Fruit fly (Drosophila melanogaster) whole organism, embryonic: ENCODE measurements around the gene CG10481.

Experiments
- Atf3 ChIP-seq: fragments of 200-800 bp; sonication (Bioruptor generic); optimal IDR thresholded peaks from 3 replicates; lab custom pipeline; 2016; ENCODE audit warnings: missing biosample characterization, missing genetic modification characterization
- BtbVII ChIP-seq: fragments of 200-800 bp; sonication (Bioruptor generic); optimal IDR thresholded peaks from 3 replicates; lab custom pipeline; 2017; ENCODE audit warnings: missing biosample characterization, mild to moderate bottlenecking, missing genetic modification characterization
- CG11085 ChIP-seq: fragments of 200-800 bp; sonication (Bioruptor generic); IDR thresholded peaks from 2 replicates; pipeline ENCODE4 v1.3.6; 2022; ENCODE audit warnings: missing biosample characterization, missing genetic modification characterization
- CG11456 ChIP-seq: fragments of 200-800 bp; sonication (Bioruptor generic); IDR thresholded peaks from 3 replicates; pipeline ENCODE4 v1.3.6; 2022; ENCODE audit warnings: missing biosample characterization, missing genetic modification characterization
- CG12769 ChIP-seq: fragments of 200-800 bp; sonication (Bioruptor generic); optimal IDR thresholded peaks from 2 replicates; lab custom pipeline; 2019; ENCODE audit warnings: missing biosample characterization, mild to moderate bottlenecking, missing genetic modification characterization, moderate library complexity
- CG13775 ChIP-seq: fragments of 200-800 bp; sonication (Bioruptor generic); optimal IDR thresholded peaks from 3 replicates; lab custom pipeline; 2017; ENCODE audit warnings: missing biosample characterization, mild to moderate bottlenecking, missing genetic modification characterization
- CG13894 ChIP-seq: fragments of 200-800 bp; sonication (Bioruptor generic); optimal IDR thresholded peaks from 3 replicates; lab custom pipeline; 2018; ENCODE audit warnings: missing biosample characterization, mild to moderate bottlenecking, missing genetic modification characterization, moderate library complexity
- CG14014 ChIP-seq: fragments of 200-800 bp; sonication (Bioruptor generic); IDR thresholded peaks from 2 replicates; pipeline ENCODE4 v1.3.6; 2022; ENCODE audit warnings: missing biosample characterization, missing genetic modification characterization
- CG14667 ChIP-seq: fragments of 200-800 bp; sonication (Bioruptor generic); IDR thresholded peaks from 2 replicates; pipeline ENCODE4 v1.3.6; 2022; ENCODE audit warnings: missing biosample characterization, missing genetic modification characterization
- CG17186 ChIP-seq: fragments of 200-800 bp; sonication (Bioruptor generic); optimal IDR thresholded peaks from 3 replicates; lab custom pipeline; 2017; ENCODE audit warnings: missing biosample characterization, missing genetic modification reagents, missing genetic modification characterization
- CG17328 ChIP-seq: fragments of 200-800 bp; sonication (Bioruptor generic); IDR thresholded peaks from 2 replicates; pipeline ENCODE4 v1.3.6; 2022; ENCODE audit warnings: missing biosample characterization, missing genetic modification characterization
- CG17802 ChIP-seq: fragments of 200-800 bp; sonication (Bioruptor generic); optimal IDR thresholded peaks from 2 replicates; lab custom pipeline; 2018; ENCODE audit warnings: missing biosample characterization, mild to moderate bottlenecking, missing genetic modification characterization, moderate library complexity
- CG1792 ChIP-seq: fragments of 200-800 bp; sonication (Bioruptor generic); optimal IDR thresholded peaks from 2 replicates; lab custom pipeline; 2016; ENCODE audit warnings: missing biosample characterization, missing genetic modification characterization
- CG18599 ChIP-seq: fragments of 200-800 bp; sonication (Bioruptor generic); optimal IDR thresholded peaks from 3 replicates; lab custom pipeline; 2017; ENCODE audit warnings: missing biosample characterization, missing genetic modification characterization, mild to moderate bottlenecking, moderate library complexity, missing genetic modification reagents
- CG2120 ChIP-seq: fragments of 200-800 bp; sonication (Bioruptor generic); optimal IDR thresholded peaks from 3 replicates; lab custom pipeline; 2016; ENCODE audit warnings: missing biosample characterization, missing genetic modification characterization
- CG31365 ChIP-seq: fragments of 200-800 bp; sonication (Bioruptor generic); optimal IDR thresholded peaks from 2 replicates; lab custom pipeline; 2018; ENCODE audit warnings: missing biosample characterization, mild to moderate bottlenecking, missing genetic modification characterization
- CG31441 ChIP-seq: fragments of 200-800 bp; sonication (Bioruptor generic); IDR thresholded peaks from 2 replicates; pipeline ENCODE4 v1.3.6; 2022; ENCODE audit warnings: missing biosample characterization, missing genetic modification characterization
- CG7556 ChIP-seq: fragments of 200-800 bp; sonication (Bioruptor generic); optimal IDR thresholded peaks from 2 replicates; lab custom pipeline; 2017; ENCODE audit warnings: missing biosample characterization, mild to moderate bottlenecking, missing genetic modification characterization
- CG7839 ChIP-seq: fragments of 200-800 bp; sonication (Bioruptor generic); optimal IDR thresholded peaks from 3 replicates; lab custom pipeline; 2018; ENCODE audit warnings: missing biosample characterization, mild to moderate bottlenecking, missing genetic modification characterization, moderate library complexity
- CG8089 ChIP-seq: fragments of 200-800 bp; sonication (Bioruptor generic); optimal IDR thresholded peaks from 3 replicates; lab custom pipeline; 2016; ENCODE audit warnings: missing biosample characterization, missing genetic modification characterization
- CG8924 ChIP-seq: fragments of 200-800 bp; optimal IDR thresholded peaks from 3 replicates; lab custom pipeline; 2019; ENCODE audit warnings: missing biosample characterization, mild to moderate bottlenecking, missing genetic modification characterization, moderate library complexity
- CG9817 ChIP-seq: fragments of 200-800 bp; sonication (Bioruptor generic); optimal IDR thresholded peaks from 2 replicates; lab custom pipeline; 2018; ENCODE audit warnings: missing biosample characterization, mild to moderate bottlenecking, missing genetic modification characterization, moderate library complexity
- CTCF ChIP-seq: fragments of 200-800 bp; sonication (Bioruptor generic); optimal IDR thresholded peaks from 2 replicates; lab custom pipeline; 2017; ENCODE audit warnings: missing biosample characterization, mild to moderate bottlenecking, missing genetic modification characterization, moderate library complexity
- D19A ChIP-seq: fragments of 200-800 bp; optimal IDR thresholded peaks from 3 replicates; lab custom pipeline; 2019; ENCODE audit warnings: missing biosample characterization, mild to moderate bottlenecking, missing genetic modification characterization, moderate library complexity
- Doc3 ChIP-seq: fragments of 200-800 bp; sonication (Bioruptor generic); IDR thresholded peaks from 3 replicates; pipeline ENCODE4 v1.3.6; 2022; ENCODE audit warnings: missing biosample characterization, missing genetic modification characterization; ENCODE audit not compliant: partially characterized antibody
- HmgD ChIP-seq: fragments of 200-800 bp; sonication (Bioruptor generic); optimal IDR thresholded peaks from 3 replicates; lab custom pipeline; 2016; ENCODE audit warnings: missing biosample characterization, missing genetic modification characterization
- Hmr ChIP-seq: fragments of 200-800 bp; sonication (Bioruptor generic); optimal IDR thresholded peaks from 3 replicates; lab custom pipeline; 2017; ENCODE audit warnings: mild to moderate bottlenecking, missing biosample characterization, missing genetic modification reagents, missing genetic modification characterization
- PHDP ChIP-seq: fragments of 200-800 bp; sonication (Bioruptor generic); optimal IDR thresholded peaks from 3 replicates; lab custom pipeline; 2018; ENCODE audit warnings: missing biosample characterization, mild to moderate bottlenecking, missing genetic modification characterization, moderate library complexity
- Six4 ChIP-seq: fragments of 200-800 bp; sonication (Bioruptor generic); optimal IDR thresholded peaks from 2 replicates; lab custom pipeline; 2016; ENCODE audit warnings: missing biosample characterization, missing genetic modification characterization
- TFAM ChIP-seq: fragments of 200-800 bp; sonication (Bioruptor generic); optimal IDR thresholded peaks from 2 replicates; lab custom pipeline; 2017; ENCODE audit warnings: missing biosample characterization, missing genetic modification characterization, inconsistent platforms
- br ChIP-seq: fragments of >200 bp; optimal IDR thresholded peaks from 2 replicates; lab custom pipeline; 2017
- cg ChIP-seq: fragments of 200-800 bp; sonication (Bioruptor generic); optimal IDR thresholded peaks from 3 replicates; lab custom pipeline; 2019; ENCODE audit warnings: missing biosample characterization, mild to moderate bottlenecking, missing genetic modification characterization, moderate library complexity
- croc ChIP-seq: fragments of 200-800 bp; sonication (Bioruptor generic); conservative IDR thresholded peaks from 3 replicates; pipeline ENCODE4 v1.3.6; 2022; ENCODE audit warnings: missing biosample characterization, missing genetic modification characterization
- crp ChIP-seq, 2 experiments: fragments of 200-800 bp; sonication (Bioruptor generic); optimal IDR thresholded peaks; 2 replicates in 1 of 2; 3 replicates in 1 of 2; lab custom pipeline; 2017; ENCODE audit warnings: missing biosample characterization in 2 of 2, missing genetic modification characterization in 2 of 2, mild to moderate bottlenecking in 1 of 2, moderate library complexity in 1 of 2
- dmrt99B ChIP-seq: fragments of 200-800 bp; sonication (Bioruptor generic); optimal IDR thresholded peaks from 2 replicates; lab custom pipeline; 2018; ENCODE audit warnings: missing biosample characterization, mild to moderate bottlenecking, missing genetic modification characterization, moderate library complexity
- dpn ChIP-seq, 2 experiments: fragments of 200-800 bp; sonication (Bioruptor generic); optimal IDR thresholded peaks; 3 replicates each; lab custom pipeline; 2016; ENCODE audit warnings: missing biosample characterization in 2 of 2, missing genetic modification characterization in 2 of 2
- eve ChIP-seq, 2 experiments: fragments of >200 bp; optimal IDR thresholded peaks; 2 replicates each; lab custom pipeline; 2017; ENCODE audit warnings: missing biosample characterization in 2 of 2, missing genetic modification characterization in 2 of 2
- gce ChIP-seq: fragments of 200-800 bp; sonication (Bioruptor generic); IDR thresholded peaks from 3 replicates; pipeline ENCODE4 v1.3.6; 2022; ENCODE audit warnings: missing biosample characterization, missing genetic modification characterization
- gcm2 ChIP-seq: fragments of 200-800 bp; sonication (Bioruptor generic); optimal IDR thresholded peaks from 2 replicates; lab custom pipeline; 2016; ENCODE audit warnings: missing biosample characterization, missing genetic modification characterization
- h ChIP-seq: fragments of >200 bp; optimal IDR thresholded peaks from 2 replicates; lab custom pipeline; 2017
- ham ChIP-seq: fragments of 200-800 bp; sonication (Bioruptor generic); IDR thresholded peaks from 2 replicates; pipeline ENCODE4 v1.3.6; 2022; ENCODE audit warnings: missing biosample characterization, missing genetic modification characterization
- hth ChIP-seq: fragments of >200 bp; optimal IDR thresholded peaks from 2 replicates; lab custom pipeline; 2017; ENCODE audit warnings: inconsistent platforms
- mld ChIP-seq: fragments of 200-800 bp; sonication (Bioruptor generic); IDR thresholded peaks from 3 replicates; pipeline ENCODE4 v1.3.6; 2022; ENCODE audit warnings: missing biosample characterization, missing genetic modification characterization; ENCODE audit not compliant: partially characterized antibody
- odd ChIP-seq: fragments of 200-800 bp; sonication (Bioruptor generic); optimal IDR thresholded peaks from 2 replicates; lab custom pipeline; 2017; ENCODE audit warnings: missing biosample characterization, mild to moderate bottlenecking, missing genetic modification characterization
- pum ChIP-seq: fragments of 200-800 bp; sonication (Bioruptor generic); optimal IDR thresholded peaks from 2 replicates; lab custom pipeline; 2016; ENCODE audit warnings: missing biosample characterization, missing genetic modification characterization
- ranshi ChIP-seq: fragments of 200-800 bp; sonication (Bioruptor generic); IDR thresholded peaks from 2 replicates; pipeline ENCODE4 v1.3.6; 2022; ENCODE audit warnings: missing biosample characterization, missing genetic modification characterization
- row ChIP-seq: fragments of 200-800 bp; sonication (Bioruptor generic); IDR thresholded peaks from 3 replicates; pipeline ENCODE4 v1.3.6; 2022; ENCODE audit warnings: missing biosample characterization, missing genetic modification characterization
- slp2 ChIP-seq: fragments of 200-800 bp; sonication (Bioruptor generic); optimal IDR thresholded peaks from 2 replicates; lab custom pipeline; 2016; ENCODE audit warnings: missing biosample characterization, missing genetic modification characterization
- tx ChIP-seq: fragments of 200-800 bp; sonication (Bioruptor generic); optimal IDR thresholded peaks from 2 replicates; lab custom pipeline; 2016; ENCODE audit warnings: missing biosample characterization, missing genetic modification characterization
- usp ChIP-seq: fragments of >200 bp; optimal IDR thresholded peaks from 2 replicates; lab custom pipeline; 2017; ENCODE audit warnings: missing biosample characterization, missing genetic modification characterization
- z ChIP-seq: fragments of 200-800 bp; sonication (Bioruptor generic); IDR thresholded peaks from 3 replicates; pipeline ENCODE4 v1.3.6; 2022; ENCODE audit warnings: missing biosample characterization, missing genetic modification characterization
- zfh1 ChIP-seq: fragments of 200-800 bp; sonication (Bioruptor generic); IDR thresholded peaks from 3 replicates; pipeline ENCODE4 v1.3.6; 2022; ENCODE audit warnings: missing biosample characterization, missing genetic modification characterization

The CG10481 gene

dm6 chr2L:19865539-19866068 is 26.7 kb downstream of the CG10481 start:
- peak; percentile 97 for TF ChIP-seq CG12769 (tag; lab: Kevin White, UChicago)
- peak; percentile 96 for TF ChIP-seq zfh1 (GFP tag; lab: Robert Waterston, UW)
- TF ChIP-seq CG13894 (tag; lab: Kevin White, UChicago): peak; percentile 79
- TF ChIP-seq eve (GFP tag; optimal IDR thresholded peaks at IDR 0.05; lab: Kevin White, UChicago): peak; percentile 64 to 99
- peak; percentile 96 for TF ChIP-seq CG7556 (GFP tag; lab: Kevin White, UChicago)
- TF ChIP-seq BtbVII (GFP tag; lab: Kevin White, UChicago): peak; percentile 91
- peak; percentile 73 for TF ChIP-seq D19A (tag; lab: Kevin White, UChicago)
- no peak for TF ChIP-seq h
- TF ChIP-seq gce: peak; percentile 91
- peak; percentile 96 for TF ChIP-seq CG14014 (GFP tag; lab: Robert Waterston, UW)
- peak; percentile 85 for TF ChIP-seq CG11085 (GFP tag; lab: Robert Waterston, UW)
- TF ChIP-seq pum (GFP tag; lab: Kevin White, UChicago): peak; percentile 95
- peak; percentile 90 for TF ChIP-seq Six4
- peak in 1 of 2 experiments; percentile 73 for TF ChIP-seq crp (GFP tag; optimal IDR thresholded peaks at IDR 0.05; lab: Kevin White, UChicago)
- TF ChIP-seq mld (GFP tag; lab: Robert Waterston, UW): no peak
- TF ChIP-seq tx (GFP tag; lab: Kevin White, UChicago): peak; percentile 94
- TF ChIP-seq CG31365 (tag; lab: Kevin White, UChicago): peak; percentile 79
- peak; percentile 96 for TF ChIP-seq CG2120 (GFP tag; lab: Kevin White, UChicago)
- TF ChIP-seq hth (lab: Kevin White, UChicago): no peak
- TF ChIP-seq ranshi (GFP tag; lab: Robert Waterston, UW): peak; percentile 95
- TF ChIP-seq CG14667 (GFP tag; lab: Robert Waterston, UW): peak; percentile 92
- peak; percentile 80 for TF ChIP-seq HmgD (GFP tag; lab: Kevin White, UChicago)
- peak; percentile 59 for TF ChIP-seq TFAM (GFP tag; lab: Kevin White, UChicago)
- TF ChIP-seq CG8924 (tag; lab: Kevin White, UChicago): peak; percentile 97
- 0 out of 3 replicates have a peak, but pooled peaks have one; percentile 61 for TF ChIP-seq z (GFP tag; lab: Robert Waterston, UW)
- peak; percentile 91 for TF ChIP-seq CG11456 (GFP tag; lab: Robert Waterston, UW)
- peak; percentile 92 to 97 for TF ChIP-seq dpn (GFP tag; optimal IDR thresholded peaks at IDR 0.05; lab: Kevin White, UChicago)
- peak; percentile 93 for TF ChIP-seq CG13775 (GFP tag; lab: Kevin White, UChicago)
- peak; percentile 90 for TF ChIP-seq CG7839 (tag; lab: Kevin White, UChicago)
- peak; percentile 80 for TF ChIP-seq CG17802 (tag; lab: Kevin White, UChicago)
- peak; percentile 91 for TF ChIP-seq CG9817 (tag; lab: Kevin White, UChicago)
- peak; percentile 96 for TF ChIP-seq row (GFP tag; lab: Robert Waterston, UW)
- TF ChIP-seq CG31441 (GFP tag; lab: Robert Waterston, UW): peak; percentile 96
- TF ChIP-seq CG17186 (GFP tag; lab: Kevin White, UChicago): peak; percentile 54
- TF ChIP-seq cg: no peak
- peak; percentile 90 for TF ChIP-seq Atf3
- TF ChIP-seq ham: peak; percentile 82
- TF ChIP-seq PHDP (tag; lab: Kevin White, UChicago): peak; percentile 98
- no peak for TF ChIP-seq br (lab: Kevin White, UChicago)
- peak; percentile 98 for TF ChIP-seq CG17328
- TF ChIP-seq croc (GFP tag; lab: Robert Waterston, UW): peak; percentile 78
- peak; percentile 93 for TF ChIP-seq CG18599 (GFP tag; lab: Kevin White, UChicago)
- TF ChIP-seq odd (GFP tag; lab: Kevin White, UChicago): peak; percentile 91
- TF ChIP-seq CG8089: peak; percentile 93
- TF ChIP-seq usp (GFP tag; lab: Kevin White, UChicago): no peak
- TF ChIP-seq slp2 (GFP tag; lab: Kevin White, UChicago): peak; percentile 88
- no peak for TF ChIP-seq Doc3 (GFP tag; lab: Robert Waterston, UW)
- TF ChIP-seq Hmr: peak; percentile 95
- peak; percentile 71 for TF ChIP-seq CG1792 (GFP tag; lab: Kevin White, UChicago)
- peak; percentile 89 for TF ChIP-seq gcm2
- TF ChIP-seq dmrt99B (tag; lab: Kevin White, UChicago): peak; percentile 94
- TF ChIP-seq CTCF (GFP tag; lab: Kevin White, UChicago): peak; percentile 6
